Fruit fly (Drosophila melanogaster) whole organism, embryonic: Measurements from ENCODE around the gene Bub1.

ENCODE experiments used
- Bdp1 ChIP-seq: fragments of 200-800 bp; sonication (Bioruptor generic); optimal IDR thresholded peaks from 3 replicates; lab custom pipeline; 2016; ENCODE audit warnings: missing biosample characterization, missing genetic modification characterization
- CG10543 ChIP-seq: fragments of 200-800 bp; sonication (Bioruptor generic); optimal IDR thresholded peaks from 3 replicates; lab custom pipeline; 2017; ENCODE audit warnings: missing biosample characterization, mild to moderate bottlenecking, missing genetic modification characterization, moderate library complexity
- CG10959 ChIP-seq: fragments of 200-800 bp; sonication (Bioruptor generic); IDR thresholded peaks from 2 replicates; pipeline ENCODE4 v1.3.6; 2022; ENCODE audit warnings: missing biosample characterization, missing genetic modification characterization
- CG11695 ChIP-seq: fragments of 200-800 bp; sonication (Bioruptor generic); IDR thresholded peaks from 3 replicates; pipeline ENCODE4 v1.3.6; 2022; ENCODE audit warnings: missing biosample characterization, missing genetic modification characterization
- CG12071 ChIP-seq: fragments of 200-800 bp; sonication (Bioruptor generic); optimal IDR thresholded peaks from 3 replicates; lab custom pipeline; 2018; ENCODE audit warnings: missing biosample characterization, mild to moderate bottlenecking, missing genetic modification characterization
- CG12236 ChIP-seq: fragments of 200-800 bp; sonication (Bioruptor generic); optimal IDR thresholded peaks from 2 replicates; lab custom pipeline; 2016; ENCODE audit warnings: missing biosample characterization, missing genetic modification characterization
- CG13894 ChIP-seq: fragments of 200-800 bp; sonication (Bioruptor generic); optimal IDR thresholded peaks from 3 replicates; lab custom pipeline; 2018; ENCODE audit warnings: missing biosample characterization, mild to moderate bottlenecking, missing genetic modification characterization, moderate library complexity
- CG14667 ChIP-seq: fragments of 200-800 bp; sonication (Bioruptor generic); IDR thresholded peaks from 2 replicates; pipeline ENCODE4 v1.3.6; 2022; ENCODE audit warnings: missing biosample characterization, missing genetic modification characterization
- CG14965 ChIP-seq: fragments of 200-800 bp; sonication (Bioruptor generic); optimal IDR thresholded peaks from 2 replicates; lab custom pipeline; 2016; ENCODE audit warnings: missing biosample characterization, missing genetic modification characterization, borderline replicate concordance
- CG2199 ChIP-seq: fragments of 200-800 bp; sonication (Bioruptor generic); IDR thresholded peaks from 3 replicates; pipeline ENCODE4 v1.3.6; 2022; ENCODE audit warnings: missing biosample characterization, missing genetic modification characterization
- CG2678 ChIP-seq: fragments of 200-800 bp; sonication (Bioruptor generic); optimal IDR thresholded peaks from 3 replicates; lab custom pipeline; 2019; ENCODE audit warnings: missing biosample characterization, mild to moderate bottlenecking, missing genetic modification characterization, moderate library complexity
- CG30020 ChIP-seq: fragments of 200-800 bp; optimal IDR thresholded peaks from 2 replicates; lab custom pipeline; 2019; ENCODE audit warnings: missing biosample characterization, mild to moderate bottlenecking, missing genetic modification characterization, moderate library complexity
- CG3065 ChIP-seq: fragments of 200-800 bp; sonication (Bioruptor generic); optimal IDR thresholded peaks from 2 replicates; lab custom pipeline; 2016; ENCODE audit warnings: missing biosample characterization, missing genetic modification characterization
- CG33557 ChIP-seq: fragments of 200-800 bp; sonication (Bioruptor generic); optimal IDR thresholded peaks from 2 replicates; lab custom pipeline; 2019; ENCODE audit warnings: missing biosample characterization, mild to moderate bottlenecking, missing genetic modification characterization, moderate library complexity
- CG3407 ChIP-seq: fragments of 200-800 bp; sonication (Bioruptor generic); optimal IDR thresholded peaks from 2 replicates; lab custom pipeline; 2018; ENCODE audit warnings: missing biosample characterization, mild to moderate bottlenecking, missing genetic modification characterization
- CG3838 ChIP-seq: fragments of 200-800 bp; sonication (Bioruptor generic); optimal IDR thresholded peaks from 3 replicates; lab custom pipeline; 2016; ENCODE audit warnings: missing biosample characterization, missing genetic modification characterization
- CG4282 ChIP-seq: fragments of 200-800 bp; sonication (Bioruptor generic); optimal IDR thresholded peaks from 2 replicates; lab custom pipeline; 2016; ENCODE audit warnings: missing biosample characterization, missing genetic modification characterization
- CG4404 ChIP-seq: fragments of 200-800 bp; sonication (Bioruptor generic); IDR thresholded peaks from 2 replicates; pipeline ENCODE4 v1.3.6; 2022; ENCODE audit warnings: missing biosample characterization, missing genetic modification characterization
- CG6765 ChIP-seq: fragments of 200-800 bp; sonication (Bioruptor generic); optimal IDR thresholded peaks from 3 replicates; lab custom pipeline; 2017; ENCODE audit warnings: missing biosample characterization, mild to moderate bottlenecking, missing genetic modification characterization
- CG6854 ChIP-seq: fragments of 200-800 bp; sonication (Bioruptor generic); optimal IDR thresholded peaks from 3 replicates; lab custom pipeline; 2017; ENCODE audit warnings: missing biosample characterization, mild to moderate bottlenecking, missing genetic modification characterization
- CG7745 ChIP-seq: fragments of 200-800 bp; sonication (Bioruptor generic); optimal IDR thresholded peaks from 2 replicates; lab custom pipeline; 2018; ENCODE audit warnings: missing biosample characterization, mild to moderate bottlenecking, missing genetic modification characterization, moderate library complexity
- ERR ChIP-seq: fragments of 200-800 bp; sonication (Bioruptor generic); optimal IDR thresholded peaks from 2 replicates; lab custom pipeline; 2016; ENCODE audit warnings: missing biosample characterization, missing genetic modification characterization
- HmgZ ChIP-seq: fragments of 200-800 bp; sonication (Bioruptor generic); optimal IDR thresholded peaks from 2 replicates; lab custom pipeline; 2018; ENCODE audit warnings: missing biosample characterization, mild to moderate bottlenecking, missing genetic modification characterization
- Kr ChIP-seq: fragments of 200-800 bp; sonication (Bioruptor generic); optimal IDR thresholded peaks from 2 replicates; lab custom pipeline; 2017; ENCODE audit warnings: missing biosample characterization, mild to moderate bottlenecking, missing genetic modification characterization
- Scr ChIP-seq: fragments of 200-800 bp; sonication (Bioruptor generic); IDR thresholded peaks from 2 replicates; pipeline ENCODE4 v1.3.6; 2022; ENCODE audit warnings: missing biosample characterization, missing genetic modification characterization; ENCODE audit not compliant: partially characterized antibody
- Side ChIP-seq: fragments of 200-800 bp; sonication (Bioruptor generic); optimal IDR thresholded peaks from 2 replicates; lab custom pipeline; 2016; ENCODE audit warnings: missing biosample characterization, missing genetic modification characterization
- Xrp1 ChIP-seq: fragments of 200-800 bp; sonication (Bioruptor generic); IDR thresholded peaks from 2 replicates; pipeline ENCODE4 v1.3.6; 2022; ENCODE audit warnings: missing biosample characterization, missing genetic modification characterization
- ap ChIP-seq: fragments of 200-800 bp; sonication (Bioruptor generic); IDR thresholded peaks from 2 replicates; pipeline ENCODE4 v1.3.6; 2022; ENCODE audit warnings: missing biosample characterization, missing genetic modification characterization
- cato ChIP-seq: fragments of 200-800 bp; sonication (Bioruptor generic); optimal IDR thresholded peaks from 2 replicates; lab custom pipeline; 2016; ENCODE audit warnings: missing biosample characterization, missing genetic modification characterization, borderline replicate concordance
- cg ChIP-seq: fragments of 200-800 bp; sonication (Bioruptor generic); optimal IDR thresholded peaks from 3 replicates; lab custom pipeline; 2019; ENCODE audit warnings: missing biosample characterization, mild to moderate bottlenecking, missing genetic modification characterization, moderate library complexity
- chn ChIP-seq: fragments of 200-800 bp; sonication (Bioruptor generic); optimal IDR thresholded peaks from 2 replicates; lab custom pipeline; 2016; ENCODE audit warnings: missing biosample characterization, missing genetic modification characterization
- ci ChIP-seq: fragments of 200-800 bp; sonication (Bioruptor generic); IDR thresholded peaks from 3 replicates; pipeline ENCODE4 v1.3.6; 2022; ENCODE audit warnings: missing biosample characterization, missing genetic modification characterization
- corto ChIP-seq: fragments of 200-800 bp; sonication (Bioruptor generic); optimal IDR thresholded peaks from 2 replicates; lab custom pipeline; 2016; ENCODE audit warnings: missing biosample characterization, mild to moderate bottlenecking, missing genetic modification characterization, moderate library complexity
- dan ChIP-seq: fragments of 200-800 bp; sonication (Bioruptor generic); IDR thresholded peaks from 2 replicates; pipeline ENCODE4 v1.3.6; 2022; ENCODE audit warnings: missing biosample characterization, missing genetic modification characterization
- dati ChIP-seq: fragments of 200-800 bp; sonication (Bioruptor generic); IDR thresholded peaks from 2 replicates; pipeline ENCODE4 v1.3.6; 2022; ENCODE audit warnings: missing biosample characterization, missing genetic modification characterization
- gcm ChIP-seq: fragments of 200-800 bp; sonication (Bioruptor generic); optimal IDR thresholded peaks from 2 replicates; lab custom pipeline; 2019; ENCODE audit warnings: missing biosample characterization, mild to moderate bottlenecking, missing genetic modification characterization, moderate library complexity
- hb ChIP-seq: fragments of 200-800 bp; sonication (Bioruptor generic); IDR thresholded peaks from 3 replicates; pipeline ENCODE4 v1.3.6; 2022; ENCODE audit warnings: missing biosample characterization, missing genetic modification characterization; ENCODE audit not compliant: partially characterized antibody
- jigr1 ChIP-seq: fragments of 200-800 bp; sonication (Bioruptor generic); IDR thresholded peaks from 3 replicates; pipeline ENCODE4 v1.3.6; 2022; ENCODE audit warnings: missing biosample characterization, missing genetic modification characterization
- jing ChIP-seq: fragments of 200-800 bp; sonication (Bioruptor generic); optimal IDR thresholded peaks from 2 replicates; lab custom pipeline; 2018; ENCODE audit warnings: missing biosample characterization, mild to moderate bottlenecking, missing genetic modification characterization
- oc ChIP-seq: fragments of 200-800 bp; sonication (Bioruptor generic); optimal IDR thresholded peaks from 2 replicates; lab custom pipeline; 2018; ENCODE audit warnings: missing biosample characterization, mild to moderate bottlenecking, missing genetic modification characterization, moderate library complexity
- pzg ChIP-seq: fragments of 200-800 bp; sonication (Bioruptor generic); optimal IDR thresholded peaks from 3 replicates; lab custom pipeline; 2018; ENCODE audit warnings: missing biosample characterization, mild to moderate bottlenecking, missing genetic modification characterization, moderate library complexity
- ranshi ChIP-seq: fragments of 200-800 bp; sonication (Bioruptor generic); IDR thresholded peaks from 2 replicates; pipeline ENCODE4 v1.3.6; 2022; ENCODE audit warnings: missing biosample characterization, missing genetic modification characterization
- ro ChIP-seq: fragments of 200-800 bp; sonication (Bioruptor generic); IDR thresholded peaks from 2 replicates; pipeline ENCODE4 v1.3.6; 2022; ENCODE audit warnings: missing biosample characterization, missing genetic modification characterization
- run ChIP-seq: fragments of 200-800 bp; sonication (Bioruptor generic); optimal IDR thresholded peaks from 3 replicates; lab custom pipeline; 2018; ENCODE audit warnings: missing biosample characterization, mild to moderate bottlenecking, missing genetic modification characterization
- schlank ChIP-seq: fragments of 200-800 bp; sonication (Bioruptor generic); optimal IDR thresholded peaks from 2 replicates; lab custom pipeline; 2018; ENCODE audit warnings: missing biosample characterization, mild to moderate bottlenecking, missing genetic modification characterization
- sisA ChIP-seq: fragments of 200-800 bp; sonication (Bioruptor generic); IDR thresholded peaks from 2 replicates; pipeline ENCODE4 v1.3.6; 2022; ENCODE audit warnings: missing biosample characterization, missing genetic modification characterization
- sna ChIP-seq: fragments of 200-800 bp; sonication (Bioruptor generic); IDR thresholded peaks from 2 replicates; pipeline ENCODE4 v1.3.6; 2022; ENCODE audit warnings: missing biosample characterization, missing genetic modification characterization; ENCODE audit not compliant: partially characterized antibody
- ssp ChIP-seq: fragments of 200-800 bp; sonication (Bioruptor generic); IDR thresholded peaks from 2 replicates; pipeline ENCODE4 v1.3.6; 2022; ENCODE audit warnings: missing biosample characterization, missing genetic modification characterization
- vnd ChIP-seq: fragments of 200-800 bp; sonication (Bioruptor generic); IDR thresholded peaks from 3 replicates; pipeline ENCODE4 v1.3.6; 2022; ENCODE audit warnings: missing biosample characterization, missing genetic modification characterization; ENCODE audit not compliant: partially characterized antibody
- zen ChIP-seq: fragments of 200-800 bp; sonication (Bioruptor generic); optimal IDR thresholded peaks from 3 replicates; lab custom pipeline; 2018; ENCODE audit warnings: missing biosample characterization, mild to moderate bottlenecking, missing genetic modification characterization, moderate library complexity

The Bub1 gene

DNA sequence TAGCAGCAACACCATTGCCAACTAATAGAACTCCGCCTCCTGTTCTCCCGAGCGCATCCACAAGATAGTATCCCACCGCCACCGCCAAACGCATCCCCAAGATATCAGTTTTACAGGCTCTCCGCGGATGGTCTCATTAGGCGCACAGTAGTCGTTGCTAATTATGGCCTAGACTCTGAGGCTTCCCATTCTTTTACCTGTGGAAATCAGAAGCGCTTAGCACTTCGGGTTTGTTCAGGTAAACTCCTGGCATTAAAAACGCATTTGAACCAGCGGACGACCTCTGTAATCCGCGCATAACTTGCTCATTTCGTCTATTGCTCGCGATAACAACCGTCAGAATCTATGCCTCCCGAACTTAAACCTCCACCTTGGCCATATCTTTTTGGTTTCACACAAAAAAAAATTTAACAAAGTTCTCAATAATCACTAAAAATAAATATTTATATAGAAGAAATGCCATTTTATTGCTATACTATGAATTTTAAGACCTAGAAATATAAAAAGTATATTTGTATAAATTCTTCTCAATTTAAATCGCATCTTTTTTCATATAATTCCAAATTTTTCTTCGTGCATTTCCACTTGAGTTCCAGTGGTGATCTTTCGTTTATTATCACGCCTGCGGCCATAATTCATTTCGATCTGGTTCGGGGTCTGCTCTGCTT, 40.6 kb upstream of the Bub1 start (continued):
- TF ChIP-seq CG12071, result no peak
- no peak for TF ChIP-seq dati
- TF ChIP-seq Scr (GFP tag; lab: Robert Waterston, UW), result no peak
- TF ChIP-seq jing (GFP tag; lab: Kevin White, UChicago), result no peak
- TF ChIP-seq ro (GFP tag; lab: Robert Waterston, UW), result no peak
- peak; percentile 87 for TF ChIP-seq gcm (GFP tag; lab: Kevin White, UChicago)
- TF ChIP-seq dan, result no peak
- TF ChIP-seq corto, result peak; percentile 1
- TF ChIP-seq CG14667 (GFP tag; lab: Robert Waterston, UW), result no peak
- TF ChIP-seq ssp (GFP tag; lab: Robert Waterston, UW), result 0 out of 2 replicates have a peak, but pooled peaks have one; percentile 30
- TF ChIP-seq ap (GFP tag; lab: Robert Waterston, UW), result 0 out of 2 replicates have a peak, but pooled peaks have one; percentile 37
- no peak for TF ChIP-seq CG6854 (GFP tag; lab: Kevin White, UChicago)
- TF ChIP-seq CG14965 (GFP tag; lab: Kevin White, UChicago), result no peak
- TF ChIP-seq CG2678 (tag; lab: Kevin White, UChicago), result peak; percentile 76
- TF ChIP-seq hb (GFP tag; lab: Robert Waterston, UW), result no peak
- no peak for TF ChIP-seq schlank
- no peak for TF ChIP-seq Kr (GFP tag; lab: Kevin White, UChicago)
- 0 out of 2 replicates have a peak, but pooled peaks have one; percentile 34 for TF ChIP-seq ranshi
- TF ChIP-seq CG11695 (GFP tag; lab: Robert Waterston, UW), result peak; percentile 59; the same call in 2 of the 3 replicates
- peak; percentile 13 for TF ChIP-seq run (tag; lab: Kevin White, UChicago)
- no peak for TF ChIP-seq sna
- peak; percentile 90 for TF ChIP-seq zen (tag; lab: Kevin White, UChicago)
- TF ChIP-seq CG3407, result peak; percentile 65
- TF ChIP-seq oc (tag; lab: Kevin White, UChicago), result peak; percentile 82
- peak; percentile 38 for TF ChIP-seq CG30020 (tag; lab: Kevin White, UChicago)
- no peak for TF ChIP-seq HmgZ (tag; lab: Kevin White, UChicago)
- TF ChIP-seq CG10959 (GFP tag; lab: Robert Waterston, UW), result peak; percentile 74
- TF ChIP-seq cg (GFP tag; lab: Kevin White, UChicago), result no peak
- TF ChIP-seq vnd (GFP tag; lab: Robert Waterston, UW), result no peak
- no peak for TF ChIP-seq ERR
- no peak for TF ChIP-seq Bdp1
- TF ChIP-seq Side (GFP tag; lab: Kevin White, UChicago), result no peak
- TF ChIP-seq CG12236 (GFP tag; lab: Kevin White, UChicago), result no peak
- peak; percentile 43; the same call in 1 of the 2 replicates for TF ChIP-seq CG4404
- TF ChIP-seq CG6765 (GFP tag; lab: Kevin White, UChicago), result no peak
- no peak for TF ChIP-seq CG3065 (GFP tag; lab: Kevin White, UChicago)
- TF ChIP-seq CG4282 (GFP tag; lab: Kevin White, UChicago), result no peak
- TF ChIP-seq chn (GFP tag; lab: Kevin White, UChicago), result peak; percentile 9
- no peak for TF ChIP-seq CG2199
- TF ChIP-seq Xrp1 (GFP tag; lab: Robert Waterston, UW), result peak; percentile 88
- no peak for TF ChIP-seq pzg (GFP tag; lab: Kevin White, UChicago)
- no peak for TF ChIP-seq CG13894
- no peak for TF ChIP-seq CG10543 (GFP tag; lab: Kevin White, UChicago)
- TF ChIP-seq jigr1 (GFP tag; lab: Robert Waterston, UW), result no peak
- TF ChIP-seq cato (GFP tag; lab: Kevin White, UChicago), result peak; percentile 22
- TF ChIP-seq ci (GFP tag; lab: Robert Waterston, UW), result peak; percentile 63; the same call in 1 of the 3 replicates
- TF ChIP-seq sisA (GFP tag; lab: Robert Waterston, UW), result peak; percentile 45
- TF ChIP-seq CG7745 (tag; lab: Kevin White, UChicago), result no peak
- no peak for TF ChIP-seq CG3838 (GFP tag; lab: Kevin White, UChicago)
- TF ChIP-seq CG33557 (GFP tag; lab: Kevin White, UChicago), result peak; percentile 84
